Fruit fly (Drosophila melanogaster): ENCODE results near the gene Rcd7.

dm6 chr3L:19559171-19559570, 14.3 kb downstream of the Rcd7 start:
- TF ChIP-seq CTCF (optimal IDR thresholded peaks at IDR 0.05) (no peak), CG8478 (optimal IDR thresholded peaks at IDR 0.05) (no peak)

Data from S2 (cell line).